Worm (Caenorhabditis elegans) whole organism, L1 larva: Measurements from ENCODE around the gene nhr-12.

Experiments
- C16A3.4 ChIP-seq: fragments of 150-350 bp; optimal IDR thresholded peaks from 2 replicates; lab custom pipeline; 2014; ENCODE audit warnings: missing biosample characterization, missing genetic modification characterization
- C34B4.2 ChIP-seq: sonication (generic microtip); optimal IDR thresholded peaks from 2 replicates; lab custom pipeline; 2017; ENCODE audit warnings: mild to moderate bottlenecking, missing genetic modification characterization, missing compliant biosample characterization
- aly-2 ChIP-seq: fragments of 150-350 bp; optimal IDR thresholded peaks from 2 replicates; lab custom pipeline; 2014; ENCODE audit warnings: missing biosample characterization, missing genetic modification characterization
- ama-1 ChIP-seq: fragments of 150-350 bp; optimal IDR thresholded peaks from 2 replicates; lab custom pipeline; 2014
- ceh-63 ChIP-seq: fragments of 200-800 bp; sonication (Bioruptor generic); optimal IDR thresholded peaks from 2 replicates; lab custom pipeline; 2018; ENCODE audit warnings: mild to moderate bottlenecking, missing genetic modification characterization, missing compliant biosample characterization
- ceh-8 ChIP-seq: fragments of 200-800 bp; sonication (Bioruptor generic); optimal IDR thresholded peaks from 2 replicates; lab custom pipeline; 2018; ENCODE audit warnings: mild to moderate bottlenecking, missing genetic modification characterization, moderate library complexity, missing compliant biosample characterization
- dsc-1 ChIP-seq: sonication (generic microtip); optimal IDR thresholded peaks from 2 replicates; lab custom pipeline; 2016; ENCODE audit warnings: mild to moderate bottlenecking, missing genetic modification characterization, missing compliant biosample characterization
- efl-1 ChIP-seq, 4 experiments: fragments of 150-350 bp; optimal IDR thresholded peaks in 3 of 4; peaks in 1 of 4; 1 replicate in 1 of 4; 2 replicates in 3 of 4; lab custom pipeline; 2014; ENCODE audit warnings: missing biosample characterization in 2 of 4, missing genetic modification characterization in 2 of 4, missing genetic modification reagents in 2 of 4
- egl-13 ChIP-seq: sonication (generic microtip); optimal IDR thresholded peaks from 2 replicates; lab custom pipeline; 2016; ENCODE audit warnings: missing genotype, missing genetic modification reagents, missing genetic modification characterization, missing compliant biosample characterization
- elt-3 ChIP-seq, 6 experiments: fragments of 150-350 bp in 1 of 6; sonication (generic microtip); optimal IDR thresholded peaks; 2 replicates each; lab custom pipeline; 2017 to 2018; ENCODE audit warnings: missing biosample characterization in 6 of 6, missing genetic modification characterization in 6 of 6, inconsistent platforms in 1 of 6
- ets-5 ChIP-seq: fragments of 200-800 bp; sonication (Bioruptor generic); IDR thresholded peaks from 2 replicates; pipeline ENCODE4 v1.3.6; 2022; ENCODE audit warnings: missing genetic modification characterization, missing compliant biosample characterization
- fkh-10 ChIP-seq: sonication (generic microtip); optimal IDR thresholded peaks from 2 replicates; lab custom pipeline; 2017; ENCODE audit warnings: missing biosample characterization, missing genetic modification reagents, missing genetic modification characterization
- fos-1 ChIP-seq: fragments of 150-350 bp; optimal IDR thresholded peaks from 2 replicates; lab custom pipeline; 2014; ENCODE audit warnings: missing biosample characterization, missing genetic modification characterization
- hlh-17 ChIP-seq: fragments of 200-800 bp; sonication (Bioruptor generic); optimal IDR thresholded peaks from 2 replicates; lab custom pipeline; 2018; ENCODE audit warnings: missing genetic modification characterization, mild to moderate bottlenecking, missing compliant biosample characterization, moderate library complexity, borderline replicate concordance
- hlh-4 ChIP-seq: sonication (generic microtip); optimal IDR thresholded peaks from 2 replicates; lab custom pipeline; 2016; ENCODE audit warnings: mild to moderate bottlenecking, missing genetic modification characterization, missing compliant biosample characterization
- lin-14 ChIP-seq: fragments of 200-800 bp; sonication (Bioruptor generic); optimal IDR thresholded peaks from 2 replicates; lab custom pipeline; 2018; ENCODE audit warnings: mild to moderate bottlenecking, missing genetic modification characterization, moderate library complexity, missing compliant biosample characterization
- lir-3 ChIP-seq: sonication (generic microtip); optimal IDR thresholded peaks from 2 replicates; lab custom pipeline; 2016; ENCODE audit warnings: mild to moderate bottlenecking, missing genetic modification characterization, moderate library complexity, missing compliant biosample characterization; ENCODE audit not compliant: poor library complexity
- mab-9 ChIP-seq: fragments of 200-800 bp; sonication (Bioruptor generic); IDR thresholded peaks from 2 replicates; pipeline ENCODE4 v1.3.6; 2022; ENCODE audit warnings: missing genetic modification reagents, missing genetic modification characterization, missing compliant biosample characterization
- mef-2 ChIP-seq: fragments of 150-350 bp; optimal IDR thresholded peaks from 2 replicates; lab custom pipeline; 2014; ENCODE audit warnings: missing biosample characterization, missing genetic modification characterization
- mep-1 ChIP-seq: fragments of 150-350 bp; optimal IDR thresholded peaks from 2 replicates; lab custom pipeline; 2014; ENCODE audit warnings: missing biosample characterization, missing genetic modification characterization
- nhr-12 ChIP-seq: sonication (generic microtip); optimal IDR thresholded peaks from 2 replicates; lab custom pipeline; 2017; ENCODE audit warnings: missing biosample characterization, missing genetic modification characterization
- nhr-19 ChIP-seq: fragments of 200-800 bp; sonication (Bioruptor generic); conservative IDR thresholded peaks from 2 replicates; pipeline ENCODE4 v1.3.6; 2022; ENCODE audit warnings: missing genetic modification characterization, missing compliant biosample characterization
- nhr-20 ChIP-seq: sonication (generic microtip); optimal IDR thresholded peaks from 2 replicates; lab custom pipeline; 2016; ENCODE audit warnings: mild to moderate bottlenecking, missing genetic modification characterization, missing compliant biosample characterization
- nhr-237 ChIP-seq: fragments of 150-350 bp; optimal IDR thresholded peaks from 2 replicates; lab custom pipeline; 2014; ENCODE audit warnings: missing biosample characterization, missing genetic modification characterization
- nhr-71 ChIP-seq: sonication (generic microtip); optimal IDR thresholded peaks from 2 replicates; lab custom pipeline; 2016; ENCODE audit warnings: mild to moderate bottlenecking, missing genetic modification characterization, moderate library complexity, missing compliant biosample characterization
- nhr-77 ChIP-seq: fragments of 150-350 bp; optimal IDR thresholded peaks from 2 replicates; lab custom pipeline; 2014; ENCODE audit warnings: missing biosample characterization, missing genetic modification characterization
- nhr-85 ChIP-seq: sonication (generic microtip); peaks from one replicate; lab custom pipeline; 2016; ENCODE audit warnings: missing genetic modification characterization, inconsistent platforms, missing compliant biosample characterization
- pax-3 ChIP-seq: fragments of 200-800 bp; sonication (Bioruptor generic); optimal IDR thresholded peaks from 2 replicates; lab custom pipeline; 2018; ENCODE audit warnings: mild to moderate bottlenecking, missing genetic modification characterization, moderate library complexity, missing compliant biosample characterization
- rnt-1 ChIP-seq: sonication (generic microtip); optimal IDR thresholded peaks from 2 replicates; lab custom pipeline; 2016; ENCODE audit warnings: mild to moderate bottlenecking, missing genetic modification characterization, moderate library complexity, missing compliant biosample characterization
- skn-1 ChIP-seq: fragments of 150-350 bp; optimal IDR thresholded peaks from 2 replicates; lab custom pipeline; 2014; ENCODE audit warnings: missing biosample characterization, missing genetic modification characterization
- snpc-4 ChIP-seq: fragments of 150-350 bp; optimal IDR thresholded peaks from 2 replicates; lab custom pipeline; 2014; ENCODE audit warnings: missing biosample characterization, missing genetic modification characterization
- swsn-7 ChIP-seq: sonication (generic microtip); optimal IDR thresholded peaks from 2 replicates; lab custom pipeline; 2016; ENCODE audit warnings: missing genetic modification characterization, missing compliant biosample characterization
- tlp-1 ChIP-seq: fragments of 150-350 bp; optimal IDR thresholded peaks from 2 replicates; lab custom pipeline; 2014; ENCODE audit warnings: missing biosample characterization, missing genetic modification characterization
- unc-130 ChIP-seq: fragments of 150-350 bp; optimal IDR thresholded peaks from 2 replicates; lab custom pipeline; 2017; ENCODE audit warnings: missing biosample characterization, missing genetic modification characterization, inconsistent platforms
- unc-98 ChIP-seq: fragments of 200-800 bp; sonication (Bioruptor generic); IDR thresholded peaks from 2 replicates; pipeline ENCODE4 v1.3.6; 2022; ENCODE audit warnings: missing genetic modification characterization, missing compliant biosample characterization
- zip-4 ChIP-seq: fragments of 200-800 bp; sonication (Bioruptor generic); optimal IDR thresholded peaks from 2 replicates; lab custom pipeline; 2018; ENCODE audit warnings: mild to moderate bottlenecking, missing genetic modification characterization, moderate library complexity, missing compliant biosample characterization
- ztf-11 ChIP-seq, 2 experiments: sonication (generic microtip); optimal IDR thresholded peaks; 2 replicates each; lab custom pipeline; 2016 to 2017; ENCODE audit warnings: missing genetic modification characterization in 2 of 2, missing biosample characterization in 1 of 2, missing compliant biosample characterization in 1 of 2
- ztf-4 ChIP-seq: fragments of 150-350 bp; optimal IDR thresholded peaks from 2 replicates; lab custom pipeline; 2014; ENCODE audit warnings: missing biosample characterization, missing genetic modification characterization

nhr-12 gene

DNA sequence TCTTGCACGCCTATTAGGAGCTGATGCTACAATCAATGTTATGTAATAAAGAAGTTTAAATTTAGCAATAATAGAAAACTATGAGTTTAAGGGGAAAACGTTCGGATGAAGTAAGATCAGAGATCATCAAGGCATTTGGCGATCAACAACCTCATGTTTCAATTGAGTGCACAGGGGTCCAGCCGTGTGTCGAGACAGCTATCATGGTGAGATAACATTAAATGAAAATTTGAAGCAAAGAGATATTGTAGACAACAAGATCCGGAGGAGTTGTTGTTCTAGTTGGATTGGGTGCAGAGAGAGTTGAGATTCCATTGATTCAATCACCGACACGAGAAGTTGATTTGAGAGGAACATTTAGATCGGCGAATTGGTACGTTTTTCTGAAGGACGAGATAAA, 2.3 kb upstream of the nhr-12 start:
- TF ChIP-seq lin-14 (GFP tag; lab: Kevin White, UChicago): peak; percentile 6
- TF ChIP-seq swsn-7 (tag; lab: Kevin White, UChicago): no peak
- peak; percentile 31 for TF ChIP-seq rnt-1

ce11 chrV:10084864-10085263, 1.0 kb upstream of the nhr-12 start, which contains the start of gene R04B5.6:
Gene R04B5.6, plus strand, starts transcription at chrV:10085164.
- TF ChIP-seq nhr-85 (tag; lab: Kevin White, UChicago) (peak; percentile 37), unc-98 (no peak)

ce11 chrV:10081636-10082035, 2.2 kb downstream of the nhr-12 start, which contains the start of gene nhr-205:
Gene nhr-205, minus strand, starts transcription at chrV:10081776.
- TF ChIP-seq nhr-20 (tag; lab: Kevin White, UChicago): peak; percentile 12
- no peak for TF ChIP-seq lir-3 (tag; lab: Kevin White, UChicago)
- no peak for TF ChIP-seq rnt-1
- TF ChIP-seq ztf-4 (tag; lab: Kevin White, UChicago): no peak
- no peak for TF ChIP-seq mab-9 (GFP tag; lab: Robert Waterston, UW)
- no peak for TF ChIP-seq aly-2 (tag; lab: Kevin White, UChicago)
- TF ChIP-seq dsc-1 (tag; lab: Kevin White, UChicago): no peak
- peak in 1 of 6 experiments; percentile 2 for TF ChIP-seq elt-3 (tag; optimal IDR thresholded peaks at IDR 0.05; lab: Kevin White, UChicago)
- TF ChIP-seq efl-1 (optimal IDR thresholded peaks at IDR 0.05; lab: Kevin White, UChicago): no peak
- peak in 1 of 2 experiments; percentile 51 for TF ChIP-seq efl-1 (GFP tag; optimal IDR thresholded peaks at IDR 0.05 in 1 of 2; lab: Kevin White, UChicago)
- TF ChIP-seq egl-13 (tag; lab: Kevin White, UChicago): no peak
- no peak for TF ChIP-seq nhr-237 (tag; lab: Kevin White, UChicago)
- no peak for TF ChIP-seq nhr-19 (GFP tag; lab: Robert Waterston, UW)
- TF ChIP-seq ztf-11 (tag; optimal IDR thresholded peaks at IDR 0.05; lab: Kevin White, UChicago): no peak
- no peak for TF ChIP-seq pax-3
- no peak for TF ChIP-seq zip-4 (GFP tag; lab: Kevin White, UChicago)
- TF ChIP-seq ets-5: no peak
- no peak for TF ChIP-seq ceh-8 (GFP tag; lab: Kevin White, UChicago)
- TF ChIP-seq mep-1 (tag; lab: Kevin White, UChicago): no peak
- TF ChIP-seq C34B4.2: no peak
- peak; percentile 12 for TF ChIP-seq nhr-77
- no peak for TF ChIP-seq ama-1
- TF ChIP-seq nhr-71 (tag; lab: Kevin White, UChicago): no peak
- TF ChIP-seq mef-2 (tag; lab: Kevin White, UChicago): no peak

DNA sequence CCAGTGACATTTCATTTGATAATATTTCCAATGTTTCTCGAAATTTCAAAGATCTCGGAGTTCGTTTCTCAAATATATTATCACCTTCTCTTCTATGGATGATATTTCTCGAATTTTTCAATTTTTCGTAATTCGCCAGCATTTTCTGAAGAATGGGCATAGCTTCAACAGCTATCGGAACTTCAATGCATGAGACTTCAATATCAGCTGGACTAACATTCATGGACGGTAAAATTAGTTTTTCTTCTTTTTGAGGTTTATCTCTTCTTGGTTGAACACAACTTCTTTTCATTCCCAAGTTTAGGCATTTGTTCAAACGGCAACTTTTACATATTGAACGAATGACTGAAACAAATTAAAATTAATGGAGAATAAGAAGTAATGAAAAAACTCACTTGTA, 2.9 kb downstream of the nhr-12 start:
- TF ChIP-seq snpc-4 (tag; lab: Kevin White, UChicago) (no peak), hlh-17 (GFP tag; lab: Kevin White, UChicago) (no peak), unc-130 (tag; lab: Kevin White, UChicago) (no peak), fkh-10 (GFP tag; lab: Kevin White, UChicago) (no peak), skn-1 (tag; lab: Kevin White, UChicago) (no peak), fos-1 (tag; lab: Kevin White, UChicago) (no peak), pax-3 (no peak), lir-3 (tag; lab: Kevin White, UChicago) (no peak), nhr-19 (GFP tag; lab: Robert Waterston, UW) (no peak), tlp-1 (tag; lab: Kevin White, UChicago) (no peak)

ce11 chrV:10078244-10078643, 5.6 kb downstream of the nhr-12 start, which contains the start of gene R04B5.1:
Gene R04B5.1, minus strand, starts transcription at chrV:10078344.
- TF ChIP-seq nhr-12 (tag; lab: Kevin White, UChicago) (no peak), ets-5 (no peak), efl-1 (optimal IDR thresholded peaks at IDR 0.05; lab: Kevin White, UChicago) (no peak), efl-1 (GFP tag; optimal IDR thresholded peaks at IDR 0.05 in 1 of 2; lab: Kevin White, UChicago) (no peak), hlh-4 (tag; lab: Kevin White, UChicago) (no peak), C16A3.4 (tag; lab: Kevin White, UChicago) (no peak), mab-9 (GFP tag; lab: Robert Waterston, UW) (no peak), ceh-63 (GFP tag; lab: Kevin White, UChicago) (no peak)
